Fruit fly (Drosophila melanogaster) whole organism, embryonic: ENCODE data around the gene CG4942.

ENCODE experiments used
- ATbp ChIP-seq: fragments of 200-800 bp; sonication (Bioruptor generic); optimal IDR thresholded peaks from 2 replicates; lab custom pipeline; 2017; ENCODE audit warnings: missing biosample characterization, mild to moderate bottlenecking, missing genetic modification characterization, missing genetic modification reagents
- B-H2 ChIP-seq: fragments of 200-800 bp; sonication (Bioruptor generic); optimal IDR thresholded peaks from 2 replicates; lab custom pipeline; 2018; ENCODE audit warnings: missing biosample characterization, mild to moderate bottlenecking, missing genetic modification characterization
- Bdp1 ChIP-seq: fragments of 200-800 bp; sonication (Bioruptor generic); optimal IDR thresholded peaks from 3 replicates; lab custom pipeline; 2016; ENCODE audit warnings: missing biosample characterization, missing genetic modification characterization
- CG10543 ChIP-seq: fragments of 200-800 bp; sonication (Bioruptor generic); optimal IDR thresholded peaks from 3 replicates; lab custom pipeline; 2017; ENCODE audit warnings: missing biosample characterization, mild to moderate bottlenecking, missing genetic modification characterization, moderate library complexity
- CG11247 ChIP-seq: fragments of 200-800 bp; sonication (Bioruptor generic); IDR thresholded peaks from 2 replicates; pipeline ENCODE4 v1.3.6; 2022; ENCODE audit warnings: missing biosample characterization, missing genetic modification characterization
- CG13894 ChIP-seq: fragments of 200-800 bp; sonication (Bioruptor generic); optimal IDR thresholded peaks from 3 replicates; lab custom pipeline; 2018; ENCODE audit warnings: missing biosample characterization, mild to moderate bottlenecking, missing genetic modification characterization, moderate library complexity
- CG14050 ChIP-seq: fragments of 200-800 bp; sonication (Bioruptor generic); IDR thresholded peaks from 3 replicates; pipeline ENCODE4 v1.3.6; 2022; ENCODE audit warnings: missing biosample characterization, missing genetic modification characterization
- CG14667 ChIP-seq: fragments of 200-800 bp; sonication (Bioruptor generic); IDR thresholded peaks from 2 replicates; pipeline ENCODE4 v1.3.6; 2022; ENCODE audit warnings: missing biosample characterization, missing genetic modification characterization
- CG17802 ChIP-seq: fragments of 200-800 bp; sonication (Bioruptor generic); optimal IDR thresholded peaks from 2 replicates; lab custom pipeline; 2018; ENCODE audit warnings: missing biosample characterization, mild to moderate bottlenecking, missing genetic modification characterization, moderate library complexity
- CG1792 ChIP-seq: fragments of 200-800 bp; sonication (Bioruptor generic); optimal IDR thresholded peaks from 2 replicates; lab custom pipeline; 2016; ENCODE audit warnings: missing biosample characterization, missing genetic modification characterization
- CG18011 ChIP-seq: fragments of 200-800 bp; sonication (Bioruptor generic); optimal IDR thresholded peaks from 2 replicates; lab custom pipeline; 2017; ENCODE audit warnings: missing biosample characterization, missing genetic modification characterization, mild to moderate bottlenecking, moderate library complexity, missing genotype
- CG18764 ChIP-seq: fragments of 200-800 bp; sonication (Bioruptor generic); optimal IDR thresholded peaks from 3 replicates; lab custom pipeline; 2016; ENCODE audit warnings: missing biosample characterization, missing genetic modification characterization
- CG2120 ChIP-seq: fragments of 200-800 bp; sonication (Bioruptor generic); optimal IDR thresholded peaks from 3 replicates; lab custom pipeline; 2016; ENCODE audit warnings: missing biosample characterization, missing genetic modification characterization
- CG2202 ChIP-seq: fragments of 200-800 bp; sonication (Bioruptor generic); optimal IDR thresholded peaks from 2 replicates; lab custom pipeline; 2018; ENCODE audit warnings: missing biosample characterization, mild to moderate bottlenecking, missing genetic modification characterization
- CG32772 ChIP-seq: fragments of 200-800 bp; sonication (Bioruptor generic); IDR thresholded peaks from 2 replicates; pipeline ENCODE4 v1.3.6; 2022; ENCODE audit warnings: missing biosample characterization, missing genetic modification characterization
- CG34224 ChIP-seq: fragments of 200-800 bp; sonication (Bioruptor generic); IDR thresholded peaks from 3 replicates; pipeline ENCODE4 v1.3.6; 2022; ENCODE audit warnings: missing biosample characterization, missing genetic modification characterization; ENCODE audit not compliant: partially characterized antibody
- CG5180 ChIP-seq: fragments of 200-800 bp; sonication (Bioruptor generic); optimal IDR thresholded peaks from 3 replicates; lab custom pipeline; 2017; ENCODE audit warnings: missing biosample characterization, missing genetic modification characterization, mild to moderate bottlenecking, moderate library complexity, missing genetic modification reagents
- CG6654 ChIP-seq: fragments of 200-800 bp; sonication (Bioruptor generic); optimal IDR thresholded peaks from 2 replicates; lab custom pipeline; 2017; ENCODE audit warnings: missing biosample characterization, mild to moderate bottlenecking, missing genetic modification characterization
- CG7987 ChIP-seq: fragments of 200-800 bp; sonication (Bioruptor generic); optimal IDR thresholded peaks from 2 replicates; lab custom pipeline; 2018; ENCODE audit warnings: missing biosample characterization, mild to moderate bottlenecking, missing genetic modification characterization, moderate library complexity
- CG8290 ChIP-seq, 3 experiments: fragments of 200-800 bp; sonication (Bioruptor generic); optimal IDR thresholded peaks; 2 replicates each; lab custom pipeline; 2016 to 2019; ENCODE audit warnings: missing biosample characterization in 3 of 3, missing genetic modification characterization in 3 of 3, mild to moderate bottlenecking in 2 of 3, moderate library complexity in 1 of 3
- CG9932 ChIP-seq: fragments of 200-800 bp; sonication (Bioruptor generic); IDR thresholded peaks from 2 replicates; pipeline ENCODE4 v1.3.6; 2022; ENCODE audit warnings: missing biosample characterization, missing genetic modification characterization
- Chrac-16 ChIP-seq: fragments of 200-800 bp; sonication (Bioruptor generic); optimal IDR thresholded peaks from 3 replicates; lab custom pipeline; 2016; ENCODE audit warnings: missing biosample characterization, missing genetic modification characterization
- CrebB ChIP-seq: fragments of 200-800 bp; sonication (Bioruptor generic); optimal IDR thresholded peaks from 3 replicates; lab custom pipeline; 2018; ENCODE audit warnings: missing biosample characterization, mild to moderate bottlenecking, missing genetic modification characterization
- D19A ChIP-seq: fragments of 200-800 bp; optimal IDR thresholded peaks from 3 replicates; lab custom pipeline; 2019; ENCODE audit warnings: missing biosample characterization, mild to moderate bottlenecking, missing genetic modification characterization, moderate library complexity
- Dbx ChIP-seq: fragments of 200-800 bp; sonication (Bioruptor generic); IDR thresholded peaks from 3 replicates; pipeline ENCODE4 v1.3.6; 2022; ENCODE audit warnings: missing biosample characterization, missing genetic modification characterization
- Deaf1 ChIP-seq: fragments of 200-800 bp; optimal IDR thresholded peaks from 3 replicates; lab custom pipeline; 2019; ENCODE audit warnings: missing biosample characterization, mild to moderate bottlenecking, missing genetic modification characterization, moderate library complexity
- GATAe ChIP-seq: fragments of 200-800 bp; sonication (Bioruptor generic); conservative IDR thresholded peaks from 2 replicates; pipeline ENCODE4 v1.3.6; 2022; ENCODE audit warnings: missing biosample characterization, missing genetic modification characterization
- HmgZ ChIP-seq: fragments of 200-800 bp; sonication (Bioruptor generic); optimal IDR thresholded peaks from 2 replicates; lab custom pipeline; 2018; ENCODE audit warnings: missing biosample characterization, mild to moderate bottlenecking, missing genetic modification characterization
- Hmr ChIP-seq: fragments of 200-800 bp; sonication (Bioruptor generic); optimal IDR thresholded peaks from 3 replicates; lab custom pipeline; 2017; ENCODE audit warnings: mild to moderate bottlenecking, missing biosample characterization, missing genetic modification reagents, missing genetic modification characterization
- Hsf ChIP-seq: fragments of 200-800 bp; sonication (Bioruptor generic); optimal IDR thresholded peaks from 3 replicates; lab custom pipeline; 2016; ENCODE audit warnings: missing biosample characterization, missing genetic modification characterization
- Med ChIP-seq: fragments of 200-800 bp; sonication (Bioruptor generic); peaks from one replicate; lab custom pipeline; 2016; ENCODE audit warnings: missing biosample characterization, missing genetic modification characterization, mild to moderate bottlenecking, inconsistent platforms, moderate library complexity
- Mes4 ChIP-seq: fragments of 200-800 bp; sonication (Bioruptor generic); optimal IDR thresholded peaks from 2 replicates; lab custom pipeline; 2016; ENCODE audit warnings: missing biosample characterization, missing genetic modification characterization
- Neu2 ChIP-seq: fragments of 200-800 bp; sonication (Bioruptor generic); optimal IDR thresholded peaks from 3 replicates; lab custom pipeline; 2016; ENCODE audit warnings: missing biosample characterization, missing genetic modification characterization, borderline replicate concordance
- Pdp1 ChIP-seq, 2 experiments: fragments of 200-800 bp; sonication (Bioruptor generic); optimal IDR thresholded peaks; 3 replicates each; lab custom pipeline; 2016; ENCODE audit warnings: missing biosample characterization in 2 of 2, missing genetic modification characterization in 2 of 2, mild to moderate bottlenecking in 1 of 2, moderate library complexity in 1 of 2
- Rx ChIP-seq: fragments of 200-800 bp; sonication (Bioruptor generic); IDR thresholded peaks from 2 replicates; pipeline ENCODE4 v1.3.6; 2022; ENCODE audit warnings: missing biosample characterization, missing genetic modification characterization
- al ChIP-seq: fragments of 200-800 bp; sonication (Bioruptor generic); IDR thresholded peaks from 2 replicates; pipeline ENCODE4 v1.3.6; 2022; ENCODE audit warnings: missing biosample characterization, missing genetic modification characterization
- caup ChIP-seq: fragments of 200-800 bp; sonication (Bioruptor generic); optimal IDR thresholded peaks from 3 replicates; lab custom pipeline; 2017; ENCODE audit warnings: missing biosample characterization, mild to moderate bottlenecking, missing genetic modification characterization, moderate library complexity; ENCODE audit not compliant: severe bottlenecking
- chinmo ChIP-seq: fragments of 200-800 bp; sonication (Bioruptor generic); IDR thresholded peaks from 4 replicates; pipeline ENCODE4 v1.3.6; 2022; ENCODE audit warnings: missing biosample characterization, missing genetic modification characterization; ENCODE audit not compliant: partially characterized antibody
- chm ChIP-seq: fragments of 200-800 bp; sonication (Bioruptor generic); IDR thresholded peaks from 2 replicates; pipeline ENCODE4 v1.3.6; 2022; ENCODE audit warnings: missing biosample characterization, missing genetic modification characterization
- ci ChIP-seq: fragments of 200-800 bp; sonication (Bioruptor generic); IDR thresholded peaks from 3 replicates; pipeline ENCODE4 v1.3.6; 2022; ENCODE audit warnings: missing biosample characterization, missing genetic modification characterization
- crol ChIP-seq: fragments of 200-800 bp; sonication (Bioruptor generic); IDR thresholded peaks from 2 replicates; pipeline ENCODE4 v1.3.6; 2022; ENCODE audit warnings: missing biosample characterization, missing genetic modification characterization
- cwo ChIP-seq: fragments of 200-800 bp; sonication (Bioruptor generic); optimal IDR thresholded peaks from 3 replicates; lab custom pipeline; 2017; ENCODE audit warnings: missing biosample characterization, missing genetic modification characterization, mild to moderate bottlenecking, moderate library complexity, missing genetic modification reagents
- dmrt11E ChIP-seq: fragments of 200-800 bp; sonication (Bioruptor generic); optimal IDR thresholded peaks from 3 replicates; lab custom pipeline; 2018; ENCODE audit warnings: missing biosample characterization, mild to moderate bottlenecking, missing genetic modification characterization, moderate library complexity
- exex ChIP-seq: fragments of 200-800 bp; sonication (Bioruptor generic); optimal IDR thresholded peaks from 4 replicates; lab custom pipeline; 2018; ENCODE audit warnings: missing biosample characterization, mild to moderate bottlenecking, missing genetic modification characterization, moderate library complexity
- fd64A ChIP-seq: fragments of 200-800 bp; sonication (Bioruptor generic); optimal IDR thresholded peaks from 3 replicates; lab custom pipeline; 2018; ENCODE audit warnings: missing biosample characterization, mild to moderate bottlenecking, missing genetic modification characterization
- gcm ChIP-seq: fragments of 200-800 bp; sonication (Bioruptor generic); optimal IDR thresholded peaks from 2 replicates; lab custom pipeline; 2019; ENCODE audit warnings: missing biosample characterization, mild to moderate bottlenecking, missing genetic modification characterization, moderate library complexity
- grn ChIP-seq: fragments of 200-800 bp; sonication (Bioruptor generic); optimal IDR thresholded peaks from 3 replicates; lab custom pipeline; 2017; ENCODE audit warnings: missing biosample characterization, missing genetic modification characterization
- lab ChIP-seq: fragments of 200-800 bp; sonication (Bioruptor generic); optimal IDR thresholded peaks from 3 replicates; lab custom pipeline; 2017; ENCODE audit warnings: missing biosample characterization, missing genetic modification characterization, mild to moderate bottlenecking, moderate library complexity, missing genetic modification reagents
- lilli ChIP-seq: fragments of 200-800 bp; sonication (Bioruptor generic); optimal IDR thresholded peaks from 3 replicates; lab custom pipeline; 2016; ENCODE audit warnings: missing biosample characterization, missing genetic modification characterization
- wdn ChIP-seq: fragments of 200-800 bp; sonication (Bioruptor generic); IDR thresholded peaks from 2 replicates; pipeline ENCODE4 v1.3.6; 2022; ENCODE audit warnings: missing biosample characterization, missing genetic modification characterization

CG4942 gene

DNA sequence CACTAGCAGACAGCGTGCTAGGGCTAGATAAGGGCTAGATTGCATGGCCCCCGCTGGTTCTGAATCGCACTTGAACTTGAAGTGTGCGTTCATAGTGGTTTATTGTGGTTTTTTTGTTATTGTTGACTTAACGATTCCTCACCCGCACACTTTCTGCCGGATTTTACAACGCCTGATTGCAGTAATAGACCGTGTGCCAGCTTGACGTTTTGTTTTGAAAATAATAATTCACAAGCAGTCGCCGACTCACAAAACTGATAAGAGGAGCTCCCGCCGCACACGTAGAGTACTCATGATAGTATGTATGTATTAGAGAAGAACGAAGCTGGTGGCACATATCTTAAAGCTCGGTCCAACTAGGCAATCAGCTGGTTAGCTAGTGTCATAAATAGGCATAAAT lies 22.8 kb downstream of the CG4942 start (continued):
- TF ChIP-seq Neu2 (GFP tag; lab: Kevin White, UChicago): no peak
- TF ChIP-seq CG32772: no peak
- TF ChIP-seq CG2202 (tag; lab: Kevin White, UChicago): no peak
- TF ChIP-seq ATbp: no peak
- no peak for TF ChIP-seq CG18011 (GFP tag; lab: Kevin White, UChicago)
- TF ChIP-seq cwo (GFP tag; lab: Kevin White, UChicago): peak; percentile 18
- no peak for TF ChIP-seq CG9932
- TF ChIP-seq CG14050 (GFP tag; lab: Robert Waterston, UW): no peak
- TF ChIP-seq CG8290 (GFP tag; optimal IDR thresholded peaks at IDR 0.05; lab: Kevin White, UChicago): no peak
- TF ChIP-seq CG8290 (tag; optimal IDR thresholded peaks at IDR 0.05; lab: Kevin White, UChicago): no peak
- TF ChIP-seq CG13894: no peak
- 0 out of 2 replicates have a peak, but pooled peaks have one; percentile 5 for TF ChIP-seq CG11247 (GFP tag; lab: Robert Waterston, UW)
- TF ChIP-seq wdn: no peak
- no peak for TF ChIP-seq CG34224 (GFP tag; lab: Robert Waterston, UW)
- no peak for TF ChIP-seq crol (GFP tag; lab: Robert Waterston, UW)
- peak; percentile 86 for TF ChIP-seq CG7987 (GFP tag; lab: Kevin White, UChicago)
- no peak for TF ChIP-seq Dbx
- TF ChIP-seq CG17802 (tag; lab: Kevin White, UChicago): no peak
- TF ChIP-seq Mes4: no peak
- no peak for TF ChIP-seq Hsf (GFP tag; lab: Kevin White, UChicago)
- peak; percentile 21 for TF ChIP-seq CrebB
- TF ChIP-seq ci: peak; percentile 22; the same call in 1 of the 3 replicates

DNA sequence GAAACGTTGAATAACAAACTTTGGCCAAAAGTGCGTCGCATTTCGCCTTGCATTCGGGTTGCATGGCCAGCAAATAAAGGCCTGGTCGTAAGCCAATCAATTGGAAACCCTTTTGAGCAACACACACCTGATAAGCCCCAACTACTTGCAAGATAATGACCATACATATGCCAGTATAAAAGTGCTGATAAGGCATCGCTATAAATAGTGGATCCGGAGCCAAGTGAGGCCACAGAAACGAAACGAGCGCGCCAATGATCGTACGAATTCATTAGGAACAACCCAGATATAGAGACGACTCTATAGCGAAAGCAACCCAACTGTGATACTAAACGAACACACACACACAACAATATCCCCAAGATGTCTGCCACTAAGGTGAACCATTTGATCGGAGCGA lies 23.7 kb downstream of the CG4942 start, which contains the start of gene CG13315:
Gene CG13315 (plus strand): TSS at position 230 of the 400 bp plus-strand sequence.
- TF ChIP-seq lilli (GFP tag; lab: Kevin White, UChicago): peak; percentile 27
- TF ChIP-seq Bdp1 (GFP tag; lab: Kevin White, UChicago): no peak
- TF ChIP-seq caup (GFP tag; lab: Kevin White, UChicago): no peak
- peak; percentile 37 for TF ChIP-seq lab (GFP tag; lab: Kevin White, UChicago)
- peak; percentile 54 for TF ChIP-seq exex (tag; lab: Kevin White, UChicago)
- no peak for TF ChIP-seq chm
- TF ChIP-seq Deaf1 (tag; lab: Kevin White, UChicago): peak; percentile 35
- TF ChIP-seq CG14667: no peak
- TF ChIP-seq grn (GFP tag; lab: Kevin White, UChicago): peak; percentile 43
- TF ChIP-seq al (GFP tag; lab: Robert Waterston, UW): 0 out of 2 replicates have a peak, but pooled peaks have one; percentile 21
- no peak for TF ChIP-seq CG5180 (GFP tag; lab: Kevin White, UChicago)
- TF ChIP-seq gcm (GFP tag; lab: Kevin White, UChicago): no peak
- TF ChIP-seq dmrt11E (tag; lab: Kevin White, UChicago): no peak
- TF ChIP-seq chinmo (GFP tag; lab: Robert Waterston, UW): 0 out of 4 replicates have a peak, but pooled peaks have one; percentile 44
- no peak for TF ChIP-seq D19A (tag; lab: Kevin White, UChicago)
- peak; percentile 13 for TF ChIP-seq Hmr (GFP tag; lab: Kevin White, UChicago)
- TF ChIP-seq GATAe (GFP tag; lab: Robert Waterston, UW): peak; percentile 66
- no peak for TF ChIP-seq Chrac-16 (GFP tag; lab: Kevin White, UChicago)
- no peak for TF ChIP-seq CG6654 (GFP tag; lab: Kevin White, UChicago)
- TF ChIP-seq Pdp1 (GFP tag; optimal IDR thresholded peaks at IDR 0.05; lab: Kevin White, UChicago): peak in 1 of 2 experiments; percentile 1
- TF ChIP-seq fd64A: no peak
- TF ChIP-seq CG2120: no peak
- TF ChIP-seq CG9932: 0 out of 2 replicates have a peak, but pooled peaks have one; percentile 22
- TF ChIP-seq Med (GFP tag; lab: Kevin White, UChicago): peak; percentile 73
- TF ChIP-seq CG18764 (GFP tag; lab: Kevin White, UChicago): no peak
- peak; percentile 22 for TF ChIP-seq B-H2 (GFP tag; lab: Kevin White, UChicago)
- peak; percentile 57 for TF ChIP-seq HmgZ
- no peak for TF ChIP-seq Rx (GFP tag; lab: Robert Waterston, UW)
- TF ChIP-seq CG1792: no peak
- TF ChIP-seq CG10543 (GFP tag; lab: Kevin White, UChicago): peak; percentile 69
- TF ChIP-seq CrebB: peak; percentile 9
